Fruit fly (Drosophila melanogaster): Measurements from ENCODE around the gene CG42693.

DNA sequence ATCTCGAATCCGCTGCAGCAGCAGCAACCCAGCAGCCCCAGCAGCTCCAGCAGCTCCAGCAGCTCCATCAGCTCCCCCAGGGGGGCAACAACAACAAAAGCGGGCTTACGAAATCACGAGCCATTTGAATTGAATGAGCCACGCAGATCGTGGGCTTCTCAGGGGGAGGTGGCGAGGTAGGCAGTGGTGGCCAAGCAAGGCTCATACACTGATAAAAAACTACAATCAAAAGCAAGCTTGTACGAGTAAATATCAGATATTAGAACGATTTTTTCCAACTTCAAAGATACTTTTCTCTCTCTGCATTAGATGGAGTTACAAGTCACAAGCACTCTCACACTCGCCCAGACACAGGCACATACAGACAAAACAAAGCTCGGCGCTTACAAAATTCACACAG lies 1.0 kb upstream of the CG42693 start:
- TF ChIP-seq insv (optimal IDR thresholded peaks at IDR 0.05) (no peak), Sin3A (optimal IDR thresholded peaks at IDR 0.05) (no peak), Myc (optimal IDR thresholded peaks at IDR 0.05) (no peak), psq (optimal IDR thresholded peaks at IDR 0.05) (no peak)

Measured in Kc167 (cell line).